Worm (Caenorhabditis elegans) whole organism, mixed stage, embryonic: ENCODE measurements around the gene R13A1.1.

ENCODE experiments used
- blmp-1 ChIP-seq: fragments of 150-350 bp; optimal IDR thresholded peaks from 2 replicates; lab custom pipeline; 2014; ENCODE audit warnings: missing biosample characterization, missing genetic modification characterization
- cnd-1 ChIP-seq: fragments of 200-800 bp; sonication (Bioruptor generic); optimal IDR thresholded peaks from 2 replicates; lab custom pipeline; 2018; ENCODE audit warnings: mild to moderate bottlenecking, missing genetic modification characterization, missing compliant biosample characterization
- elt-1 ChIP-seq: sonication (generic microtip); optimal IDR thresholded peaks from 2 replicates; lab custom pipeline; 2017; ENCODE audit warnings: missing genetic modification characterization, mild to moderate bottlenecking, missing compliant biosample characterization, antibody characterized with exemption, moderate library complexity, borderline replicate concordance; ENCODE audit not compliant: insufficient read depth
- elt-3 ChIP-seq: fragments of 150-350 bp; optimal IDR thresholded peaks from 2 replicates; lab custom pipeline; 2014; ENCODE audit warnings: missing biosample characterization, missing genetic modification characterization
- mab-5 ChIP-seq: fragments of 150-350 bp; optimal IDR thresholded peaks from 2 replicates; lab custom pipeline; 2014; ENCODE audit warnings: missing biosample characterization, missing genetic modification characterization
- nhr-12 ChIP-seq: fragments of 150-350 bp; optimal IDR thresholded peaks from 2 replicates; lab custom pipeline; 2014; ENCODE audit warnings: missing biosample characterization, missing genetic modification characterization
- pha-4 ChIP-seq: fragments of 150-350 bp; optimal IDR thresholded peaks from 2 replicates; lab custom pipeline; 2018; ENCODE audit warnings: missing biosample characterization, missing genetic modification reagents, missing genetic modification characterization
- sem-2 ChIP-seq: fragments of 200-800 bp; sonication (Bioruptor generic); optimal IDR thresholded peaks from 2 replicates; lab custom pipeline; 2018; ENCODE audit warnings: mild to moderate bottlenecking, missing genetic modification characterization, missing compliant biosample characterization
- snpc-4 ChIP-seq: fragments of 150-350 bp; optimal IDR thresholded peaks from 2 replicates; lab custom pipeline; 2014; ENCODE audit warnings: missing biosample characterization, missing genetic modification characterization
- sptf-1 ChIP-seq: sonication (generic microtip); optimal IDR thresholded peaks from 2 replicates; lab custom pipeline; 2017; ENCODE audit warnings: mild to moderate bottlenecking, missing genetic modification characterization, moderate library complexity, missing compliant biosample characterization
- tbx-8 ChIP-seq: fragments of 200-800 bp; sonication (Bioruptor generic); optimal IDR thresholded peaks from 2 replicates; lab custom pipeline; 2018; ENCODE audit warnings: mild to moderate bottlenecking, missing genetic modification characterization, moderate library complexity, missing compliant biosample characterization
- ztf-11 ChIP-seq: fragments of 150-350 bp; optimal IDR thresholded peaks from 2 replicates; lab custom pipeline; 2014; ENCODE audit warnings: missing biosample characterization, missing genetic modification characterization

- TF ChIP-seq nhr-12 (no peak), elt-1 (tag; lab: Kevin White, UChicago) (no peak), blmp-1 (tag; lab: Kevin White, UChicago) (no peak), mab-5 (tag; lab: Kevin White, UChicago) (no peak), sem-2 (no peak), cnd-1 (tag; lab: Kevin White, UChicago) (no peak), elt-3 (tag; lab: Kevin White, UChicago) (no peak), sptf-1 (tag; lab: Kevin White, UChicago) (no peak), ztf-11 (no peak), tbx-8 (no peak), pha-4 (tag; lab: Kevin White, UChicago) (no peak), snpc-4 (tag; lab: Kevin White, UChicago) (no peak)
These were observed 16.1 kb upstream of the R13A1.1 start, which contains the start of gene R13A1.3 for ce11 chrIV:7203696-7204095.
